Fruit fly (Drosophila melanogaster) whole organism, prepupa: ENCODE data around the gene CG42763.

Source experiments
- CG10631 ChIP-seq: fragments of 200-800 bp; sonication (Bioruptor generic); optimal IDR thresholded peaks from 2 replicates; lab custom pipeline; 2016; ENCODE audit warnings: missing biosample characterization, missing genetic modification characterization
- CG10669 ChIP-seq: fragments of 200-800 bp; sonication (Bioruptor generic); optimal IDR thresholded peaks from 3 replicates; lab custom pipeline; 2018; ENCODE audit warnings: missing biosample characterization, mild to moderate bottlenecking, missing genetic modification characterization, moderate library complexity
- CG11294 ChIP-seq: fragments of 200-800 bp; sonication (Bioruptor generic); IDR thresholded peaks from 2 replicates; pipeline ENCODE4 v1.3.6; 2022; ENCODE audit warnings: missing biosample characterization, missing genetic modification characterization
- CG11762 ChIP-seq: fragments of 200-800 bp; sonication (Bioruptor generic); optimal IDR thresholded peaks from 3 replicates; lab custom pipeline; 2016; ENCODE audit warnings: missing biosample characterization, missing genetic modification characterization; ENCODE audit not compliant: insufficient read depth
- CG11902 ChIP-seq: fragments of 200-800 bp; sonication (Bioruptor generic); optimal IDR thresholded peaks from 3 replicates; lab custom pipeline; 2016; ENCODE audit warnings: missing biosample characterization, missing genetic modification characterization
- CG15336 ChIP-seq: fragments of 200-800 bp; sonication (Bioruptor generic); IDR thresholded peaks from 2 replicates; pipeline ENCODE4 v1.3.6; 2022; ENCODE audit warnings: missing biosample characterization, missing genetic modification characterization
- CG1621 ChIP-seq: fragments of 200-800 bp; sonication (Bioruptor generic); optimal IDR thresholded peaks from 3 replicates; lab custom pipeline; 2018; ENCODE audit warnings: missing biosample characterization, mild to moderate bottlenecking, missing genetic modification characterization
- CG16779 ChIP-seq: fragments of 200-800 bp; sonication (Bioruptor generic); optimal IDR thresholded peaks from 3 replicates; lab custom pipeline; 2017; ENCODE audit warnings: missing biosample characterization, mild to moderate bottlenecking, missing genetic modification characterization
- CG3032 ChIP-seq: fragments of 200-800 bp; optimal IDR thresholded peaks from 2 replicates; lab custom pipeline; 2019; ENCODE audit warnings: missing biosample characterization, mild to moderate bottlenecking, missing genetic modification characterization, moderate library complexity
- CG31627 ChIP-seq: fragments of 200-800 bp; sonication (Bioruptor generic); optimal IDR thresholded peaks from 3 replicates; lab custom pipeline; 2016; ENCODE audit warnings: missing biosample characterization, missing genetic modification characterization
- CG34406 ChIP-seq: fragments of 200-800 bp; sonication (Bioruptor generic); optimal IDR thresholded peaks from 3 replicates; lab custom pipeline; 2016; ENCODE audit warnings: missing biosample characterization, missing genetic modification characterization
- CG4318 ChIP-seq: fragments of 200-800 bp; sonication (Bioruptor generic); optimal IDR thresholded peaks from 3 replicates; lab custom pipeline; 2017; ENCODE audit warnings: missing biosample characterization, mild to moderate bottlenecking, missing genetic modification characterization
- CG6276 ChIP-seq: fragments of 200-800 bp; sonication (Bioruptor generic); optimal IDR thresholded peaks from 2 replicates; lab custom pipeline; 2017; ENCODE audit warnings: missing biosample characterization, mild to moderate bottlenecking, missing genetic modification characterization
- CG6792 ChIP-seq: fragments of 200-800 bp; sonication (Bioruptor generic); optimal IDR thresholded peaks from 3 replicates; lab custom pipeline; 2016; ENCODE audit warnings: missing biosample characterization, missing genetic modification characterization
- CG6808 ChIP-seq: fragments of 200-800 bp; sonication (Bioruptor generic); optimal IDR thresholded peaks from 3 replicates; lab custom pipeline; 2017; ENCODE audit warnings: missing biosample characterization, missing genetic modification characterization, mild to moderate bottlenecking, moderate library complexity, missing genetic modification reagents
- CG7368 ChIP-seq: fragments of 200-800 bp; sonication (Bioruptor generic); optimal IDR thresholded peaks from 3 replicates; lab custom pipeline; 2016; ENCODE audit warnings: missing biosample characterization, missing genetic modification characterization
- CG8119 ChIP-seq: fragments of 200-800 bp; sonication (Bioruptor generic); IDR thresholded peaks from 3 replicates; pipeline ENCODE4 v1.3.6; 2022; ENCODE audit warnings: missing biosample characterization, missing genetic modification characterization
- CG8632 ChIP-seq: fragments of 200-800 bp; sonication (Bioruptor generic); optimal IDR thresholded peaks from 3 replicates; lab custom pipeline; 2016; ENCODE audit warnings: missing biosample characterization, missing genetic modification characterization
- CG9139 ChIP-seq: fragments of 200-800 bp; sonication (Bioruptor generic); optimal IDR thresholded peaks from 3 replicates; lab custom pipeline; 2017; ENCODE audit warnings: missing biosample characterization, mild to moderate bottlenecking, missing genetic modification characterization
- Eip93F ChIP-seq: fragments of 200-800 bp; sonication (Bioruptor generic); optimal IDR thresholded peaks from 2 replicates; lab custom pipeline; 2016; ENCODE audit warnings: missing biosample characterization, mild to moderate bottlenecking, missing genetic modification characterization
- Ets21C ChIP-seq: fragments of 200-800 bp; sonication (Bioruptor generic); optimal IDR thresholded peaks from 3 replicates; lab custom pipeline; 2016; ENCODE audit warnings: missing biosample characterization, missing genetic modification characterization
- Ets96B ChIP-seq: fragments of 200-800 bp; optimal IDR thresholded peaks from 2 replicates; lab custom pipeline; 2019; ENCODE audit warnings: missing biosample characterization, mild to moderate bottlenecking, missing genetic modification characterization, moderate library complexity
- Gug ChIP-seq: fragments of 200-800 bp; sonication (Bioruptor generic); IDR thresholded peaks from 2 replicates; pipeline ENCODE4 v1.3.6; 2022; ENCODE audit warnings: missing biosample characterization, missing genetic modification characterization
- Hr39 ChIP-seq: fragments of 200-800 bp; sonication (Bioruptor generic); optimal IDR thresholded peaks from 2 replicates; lab custom pipeline; 2016; ENCODE audit warnings: missing biosample characterization, missing genetic modification characterization
- Hr4 ChIP-seq: fragments of 200-800 bp; sonication (Bioruptor generic); optimal IDR thresholded peaks from 3 replicates; lab custom pipeline; 2016; ENCODE audit warnings: missing biosample characterization, missing genetic modification characterization
- Lpt ChIP-seq: fragments of 200-800 bp; sonication (Bioruptor generic); optimal IDR thresholded peaks from 3 replicates; lab custom pipeline; 2016; ENCODE audit warnings: missing biosample characterization, missing genetic modification characterization
- Met ChIP-seq: fragments of 200-800 bp; sonication (Bioruptor generic); optimal IDR thresholded peaks from 3 replicates; lab custom pipeline; 2016; ENCODE audit warnings: missing biosample characterization, missing genetic modification characterization
- OdsH ChIP-seq: fragments of 200-800 bp; sonication (Bioruptor generic); optimal IDR thresholded peaks from 3 replicates; lab custom pipeline; 2016; ENCODE audit warnings: missing biosample characterization, missing genetic modification characterization
- Sox102F ChIP-seq: fragments of 200-800 bp; sonication (Bioruptor generic); optimal IDR thresholded peaks from 2 replicates; lab custom pipeline; 2016; ENCODE audit warnings: missing biosample characterization, mild to moderate bottlenecking, missing genetic modification characterization
- Sox14 ChIP-seq: fragments of 200-800 bp; sonication (Bioruptor generic); optimal IDR thresholded peaks from 3 replicates; lab custom pipeline; 2016; ENCODE audit warnings: missing biosample characterization, missing genetic modification characterization
- acj6 ChIP-seq: fragments of 200-800 bp; sonication (Bioruptor generic); optimal IDR thresholded peaks from 3 replicates; lab custom pipeline; 2016; ENCODE audit warnings: missing biosample characterization, missing genetic modification characterization
- cyc ChIP-seq: fragments of 200-800 bp; sonication (Bioruptor generic); optimal IDR thresholded peaks from 3 replicates; lab custom pipeline; 2016; ENCODE audit warnings: missing biosample characterization, missing genetic modification characterization
- dac ChIP-seq: fragments of 200-800 bp; sonication (Bioruptor generic); optimal IDR thresholded peaks from 2 replicates; lab custom pipeline; 2017; ENCODE audit warnings: missing biosample characterization, mild to moderate bottlenecking, missing genetic modification characterization
- dsx ChIP-seq: fragments of 200-800 bp; optimal IDR thresholded peaks from 3 replicates; lab custom pipeline; 2019; ENCODE audit warnings: missing biosample characterization, mild to moderate bottlenecking, missing genetic modification characterization, moderate library complexity; ENCODE audit not compliant: poor library complexity, severe bottlenecking
- eg ChIP-seq: fragments of 200-800 bp; sonication (Bioruptor generic); IDR thresholded peaks from 3 replicates; pipeline ENCODE4 v1.3.6; 2022; ENCODE audit warnings: missing biosample characterization, missing genetic modification characterization
- esn ChIP-seq: fragments of 200-800 bp; sonication (Bioruptor generic); optimal IDR thresholded peaks from 2 replicates; lab custom pipeline; 2016; ENCODE audit warnings: missing biosample characterization, mild to moderate bottlenecking, missing genetic modification characterization, moderate library complexity
- fd59A ChIP-seq: fragments of 200-800 bp; sonication (Bioruptor generic); optimal IDR thresholded peaks from 2 replicates; lab custom pipeline; 2017; ENCODE audit warnings: missing biosample characterization, mild to moderate bottlenecking, missing genetic modification characterization, missing genetic modification reagents
- fkh ChIP-seq: fragments of 200-800 bp; sonication (Bioruptor generic); optimal IDR thresholded peaks from 3 replicates; lab custom pipeline; 2017; ENCODE audit warnings: missing biosample characterization, mild to moderate bottlenecking, missing genetic modification characterization, moderate library complexity
- lz ChIP-seq: fragments of 200-800 bp; sonication (Bioruptor generic); optimal IDR thresholded peaks from 3 replicates; lab custom pipeline; 2016; ENCODE audit warnings: missing biosample characterization, missing genetic modification characterization
- net ChIP-seq: fragments of 200-800 bp; sonication (Bioruptor generic); optimal IDR thresholded peaks from 3 replicates; lab custom pipeline; 2016; ENCODE audit warnings: missing biosample characterization, missing genetic modification characterization
- pdm3 ChIP-seq: fragments of 200-800 bp; sonication (Bioruptor generic); optimal IDR thresholded peaks from 3 replicates; lab custom pipeline; 2016; ENCODE audit warnings: missing biosample characterization, missing genetic modification characterization
- salr ChIP-seq, 2 experiments: fragments of 200-800 bp; sonication (Bioruptor generic); optimal IDR thresholded peaks; 3 replicates each; lab custom pipeline; 2016 to 2018; ENCODE audit warnings: missing biosample characterization in 2 of 2, missing genetic modification characterization in 2 of 2, mild to moderate bottlenecking in 1 of 2
- ss ChIP-seq, 2 experiments: fragments of 200-800 bp; sonication (Bioruptor generic); optimal IDR thresholded peaks; 2 replicates in 1 of 2; 3 replicates in 1 of 2; lab custom pipeline; 2017 to 2018; ENCODE audit warnings: mild to moderate bottlenecking in 2 of 2, missing biosample characterization in 2 of 2, missing genetic modification characterization in 2 of 2, moderate library complexity in 1 of 2
- svp ChIP-seq: fragments of 200-800 bp; sonication (Bioruptor generic); peaks from one replicate; lab custom pipeline; 2016; ENCODE audit warnings: missing biosample characterization, missing genetic modification characterization
- topi ChIP-seq: fragments of 200-800 bp; sonication (Bioruptor generic); optimal IDR thresholded peaks from 3 replicates; lab custom pipeline; 2016; ENCODE audit warnings: missing biosample characterization, missing genetic modification characterization

The CG42763 gene

dm6 chr2L:8159498-8159897, 14.6 kb upstream of the CG42763 start, which contains the start of the genes PAPLA1 and Rbsn-5 (continued):
- TF ChIP-seq CG6808 (GFP tag; lab: Kevin White, UChicago) (peak; percentile 89), Hr39 (peak; percentile 98), CG34406 (GFP tag; lab: Kevin White, UChicago) (peak; percentile 88), CG11294 (GFP tag; lab: Robert Waterston, UW) (peak; percentile 86), Met (GFP tag; lab: Kevin White, UChicago) (peak; percentile 95), Lpt (GFP tag; lab: Kevin White, UChicago) (peak; percentile 87), CG11902 (peak; percentile 94), cyc (GFP tag; lab: Kevin White, UChicago) (peak; percentile 97), CG9139 (GFP tag; lab: Kevin White, UChicago) (peak; percentile 62), acj6 (GFP tag; lab: Kevin White, UChicago) (peak; percentile 96), eg (GFP tag; lab: Robert Waterston, UW) (peak; percentile 93), Eip93F (GFP tag; lab: Kevin White, UChicago) (peak; percentile 16), fd59A (peak; percentile 81), OdsH (GFP tag; lab: Kevin White, UChicago) (peak; percentile 96), topi (GFP tag; lab: Kevin White, UChicago) (peak; percentile 94), CG10631 (GFP tag; lab: Kevin White, UChicago) (peak; percentile 95), fkh (GFP tag; lab: Kevin White, UChicago) (peak; percentile 93), Ets96B (tag; lab: Kevin White, UChicago) (peak; percentile 89), lz (GFP tag; lab: Kevin White, UChicago) (peak; percentile 96), Ets21C (GFP tag; lab: Kevin White, UChicago) (peak; percentile 95), Sox102F (peak; percentile 94), salr (GFP tag; optimal IDR thresholded peaks at IDR 0.05; lab: Kevin White, UChicago) (peak; percentile 82 to 87)

- TF ChIP-seq Ets21C (GFP tag; lab: Kevin White, UChicago) (no peak), Hr39 (no peak), CG7368 (GFP tag; lab: Kevin White, UChicago) (no peak), cyc (GFP tag; lab: Kevin White, UChicago) (no peak), CG15336 (GFP tag; lab: Robert Waterston, UW) (no peak), svp (GFP tag; lab: Kevin White, UChicago) (peak; percentile 75)
- TF ChIP-seq, all 60 proteins: peak for 1
Measured at dm6 chr2L:8157166-8157565, 12.3 kb upstream of the CG42763 start.

dm6 chr2L:8156682-8157081, 11.8 kb upstream of the CG42763 start:
- TF ChIP-seq acj6 (GFP tag; lab: Kevin White, UChicago): peak; percentile 64
- TF ChIP-seq CG8632 (GFP tag; lab: Kevin White, UChicago): peak; percentile 10
- no peak for TF ChIP-seq CG16779 (tag; lab: Kevin White, UChicago)
- TF ChIP-seq eg (GFP tag; lab: Robert Waterston, UW): peak; percentile 79
- TF ChIP-seq Sox14 (GFP tag; lab: Kevin White, UChicago): peak; percentile 88
- peak; percentile 12 for TF ChIP-seq CG6276 (GFP tag; lab: Kevin White, UChicago)
- TF ChIP-seq CG6792 (GFP tag; lab: Kevin White, UChicago): peak; percentile 27
- TF ChIP-seq CG10669: peak; percentile 51
- peak; percentile 76 for TF ChIP-seq esn (GFP tag; lab: Kevin White, UChicago)
- TF ChIP-seq dac: peak; percentile 48
- peak; percentile 27; the same call in 1 of the 3 replicates for TF ChIP-seq CG8119
- peak; percentile 33; the same call in 1 of the 2 replicates for TF ChIP-seq CG11294 (GFP tag; lab: Robert Waterston, UW)
- peak; percentile 58 for TF ChIP-seq CG10631 (GFP tag; lab: Kevin White, UChicago)
- TF ChIP-seq svp (GFP tag; lab: Kevin White, UChicago): peak; percentile 73
- TF ChIP-seq fd59A: peak; percentile 29
- peak; percentile 32 for TF ChIP-seq CG4318 (GFP tag; lab: Kevin White, UChicago)
- peak; percentile 72 for TF ChIP-seq CG3032
- TF ChIP-seq net (GFP tag; lab: Kevin White, UChicago): peak; percentile 48
- peak; percentile 78 for TF ChIP-seq pdm3 (GFP tag; lab: Kevin White, UChicago)
- TF ChIP-seq Sox102F: peak; percentile 63
- TF ChIP-seq OdsH (GFP tag; lab: Kevin White, UChicago): peak; percentile 77
- TF ChIP-seq CG1621: peak; percentile 37
- TF ChIP-seq Gug: no peak; the same call in 1 of the 2 replicates
- no peak for TF ChIP-seq Lpt (GFP tag; lab: Kevin White, UChicago)
- peak; percentile 36 for TF ChIP-seq CG11762 (GFP tag; lab: Kevin White, UChicago)
- peak; percentile 53 for TF ChIP-seq dsx
- peak; percentile 71 for TF ChIP-seq Hr4 (GFP tag; lab: Kevin White, UChicago)
- no peak for TF ChIP-seq CG9139 (GFP tag; lab: Kevin White, UChicago)
- TF ChIP-seq CG15336 (GFP tag; lab: Robert Waterston, UW): peak; percentile 49; the same call in 1 of the 2 replicates
- TF ChIP-seq ss (GFP tag; optimal IDR thresholded peaks at IDR 0.05; lab: Kevin White, UChicago): peak in 1 of 2 experiments; percentile 26
- TF ChIP-seq fkh (GFP tag; lab: Kevin White, UChicago): peak; percentile 88
- TF ChIP-seq CG31627 (GFP tag; lab: Kevin White, UChicago): peak; percentile 72
- peak; percentile 37 for TF ChIP-seq CG11902
